Fruit fly (Drosophila melanogaster): Measurements from ENCODE around the gene CG32603.

dm6 chrX:14180728-14181127 is 3.6 kb upstream of the CG32603 start, which contains the start of gene CG11584:
- TF ChIP-seq pan (optimal IDR thresholded peaks at IDR 0.05) (no peak), psq (optimal IDR thresholded peaks at IDR 0.05) (no peak)

Measured in whole organism.